Fruit fly (Drosophila melanogaster): ENCODE measurements around the gene CG5355.

Gene CG5355

DNA sequence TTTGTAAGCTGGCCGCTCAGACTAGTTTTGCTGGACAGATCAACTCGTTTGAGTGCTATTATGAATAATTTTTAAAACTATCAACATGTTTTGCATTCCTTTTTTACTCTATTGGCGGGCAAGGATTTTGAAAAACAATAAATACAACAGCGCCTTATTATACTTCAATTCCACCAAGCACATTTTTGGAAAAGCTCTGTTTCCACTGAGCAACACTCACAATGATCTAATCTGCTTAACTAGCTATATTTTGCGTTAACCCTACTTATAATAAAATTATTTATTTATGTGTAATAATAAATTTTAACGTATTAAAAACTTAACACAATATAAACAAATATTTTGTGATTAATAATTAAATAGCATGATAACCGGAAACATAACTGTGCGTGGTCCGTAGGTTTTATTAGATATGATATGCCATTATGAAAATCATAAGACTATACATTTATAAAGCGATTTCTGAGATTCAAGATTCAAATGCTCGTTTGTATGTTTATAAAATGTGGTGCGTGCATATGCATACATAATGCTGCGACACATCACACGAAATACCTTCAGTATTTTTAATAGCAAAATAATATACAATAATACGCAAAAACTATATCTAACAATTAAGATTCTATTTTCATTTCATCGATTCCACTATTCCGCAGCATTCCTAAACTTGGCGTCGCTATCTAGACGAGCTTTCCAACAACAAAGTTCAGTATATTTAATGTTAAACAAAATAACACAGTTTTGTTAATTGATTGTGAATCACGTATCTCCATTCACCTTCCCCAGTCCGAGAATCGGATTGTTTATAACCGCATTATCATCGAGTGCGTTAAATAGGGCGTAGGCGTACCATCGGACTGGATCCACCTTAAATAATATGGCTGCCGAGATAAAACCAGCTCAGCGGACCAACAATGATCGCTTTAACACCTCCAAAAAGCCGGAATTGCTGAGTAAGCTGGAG is 9.7 kb upstream of the CG5355 start, which contains the start of the genes pie and Wdfy2:
pie (minus strand) TSS at position 138 of the 964 bp plus-strand sequence.
Wdfy2 (plus strand) TSS at position 649 of the 964 bp plus-strand sequence.
- TF ChIP-seq CG17801 (GFP tag; optimal IDR thresholded peaks at IDR 0.05; ENCODE audit: partially characterized antibody): no peak

DNA sequence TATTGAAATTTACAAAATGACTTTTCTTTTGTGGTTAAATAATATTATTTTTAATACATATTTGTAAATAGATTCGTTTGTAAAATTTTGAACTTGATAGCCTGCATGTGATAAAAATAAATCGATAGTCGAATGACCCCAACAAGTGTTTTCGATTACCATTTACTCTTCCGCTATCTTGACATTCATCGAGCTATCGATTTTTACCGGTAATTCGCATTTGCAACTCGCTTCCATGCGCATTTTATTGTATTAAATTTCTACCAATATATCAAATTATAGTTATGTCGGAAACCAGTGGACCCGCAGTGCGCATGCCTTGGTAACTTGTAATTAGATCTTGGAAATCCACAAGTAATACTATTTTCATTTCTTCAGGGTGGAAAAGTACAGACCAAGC is 5.7 kb upstream of the CG5355 start, which contains the start of gene RfC3:
RfC3 (plus strand) TSS at position 210 of the 400 bp plus-strand sequence.
- TF ChIP-seq CG17801 (GFP tag; optimal IDR thresholded peaks at IDR 0.05; ENCODE audit: partially characterized antibody): no peak

DNA sequence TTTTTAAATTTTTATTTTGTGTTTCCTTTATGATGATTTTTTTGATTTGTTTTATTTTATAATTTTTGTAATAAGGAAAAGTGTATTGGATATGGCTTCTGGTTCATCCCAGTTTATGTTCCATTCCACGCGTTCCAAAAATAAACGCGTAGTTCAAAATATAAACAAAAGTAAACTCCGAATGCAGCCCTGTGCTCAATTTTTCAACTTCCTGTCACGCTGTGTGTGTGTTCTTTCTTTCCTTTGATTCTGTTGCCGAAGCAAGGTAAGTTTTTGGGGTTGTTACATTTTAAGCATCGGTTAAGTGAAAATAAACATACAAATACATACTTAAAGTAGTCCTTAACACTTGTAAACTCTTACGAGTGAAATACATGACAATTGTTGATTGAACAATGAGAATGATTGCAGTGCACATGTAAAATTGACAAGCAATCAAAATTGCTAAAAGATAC is 5.1 kb downstream of the CG5355 start, which contains the start of the genes Ip259 and RpS27A:
Ip259 (plus strand) TSS at position 231 of the 455 bp plus-strand sequence.
RpS27A (plus strand) TSS at position 231 of the 455 bp plus-strand sequence.
- peak; percentile 83 for TF ChIP-seq CG17801 (GFP tag; optimal IDR thresholded peaks at IDR 0.05; ENCODE audit: partially characterized antibody)

DNA sequence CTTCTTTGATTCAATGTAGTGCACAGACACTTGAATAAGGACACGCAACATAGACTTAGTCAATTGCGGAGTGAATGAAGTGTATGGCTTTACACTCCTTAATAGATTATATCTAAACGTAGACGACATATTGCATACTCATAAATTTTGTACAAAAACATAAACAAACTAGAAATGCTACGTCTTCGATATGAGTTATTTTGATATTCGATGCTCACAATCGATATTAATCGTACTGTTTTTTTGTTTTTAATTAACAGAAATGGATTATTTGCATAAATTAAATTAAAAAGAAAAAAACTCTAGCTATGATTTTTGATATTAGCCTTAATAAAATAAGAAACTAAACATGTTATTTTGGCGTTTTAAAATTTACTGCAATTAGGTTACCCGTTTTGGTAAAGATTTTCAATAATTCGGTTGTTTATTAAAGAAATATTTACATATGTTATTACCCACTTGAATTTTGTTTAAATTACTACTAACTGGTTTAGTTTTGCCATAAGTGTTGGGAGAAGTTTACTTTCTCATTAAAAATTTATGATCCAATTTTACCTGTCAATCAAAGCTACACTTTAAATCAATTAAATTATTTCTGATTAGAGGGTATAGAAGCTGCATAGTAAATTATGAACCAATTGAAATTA is 8.1 kb downstream of the CG5355 start, which contains the start of the genes CG17768, LSm-4 and Ir31a:
CG17768 (minus strand) TSS at position 196 of the 647 bp plus-strand sequence.
LSm-4 (minus strand) TSS at position 196 of the 647 bp plus-strand sequence.
Ir31a (plus strand) TSS at position 558 of the 647 bp plus-strand sequence.
- TF ChIP-seq CG17801 (GFP tag; optimal IDR thresholded peaks at IDR 0.05; ENCODE audit: partially characterized antibody): no peak

DNA sequence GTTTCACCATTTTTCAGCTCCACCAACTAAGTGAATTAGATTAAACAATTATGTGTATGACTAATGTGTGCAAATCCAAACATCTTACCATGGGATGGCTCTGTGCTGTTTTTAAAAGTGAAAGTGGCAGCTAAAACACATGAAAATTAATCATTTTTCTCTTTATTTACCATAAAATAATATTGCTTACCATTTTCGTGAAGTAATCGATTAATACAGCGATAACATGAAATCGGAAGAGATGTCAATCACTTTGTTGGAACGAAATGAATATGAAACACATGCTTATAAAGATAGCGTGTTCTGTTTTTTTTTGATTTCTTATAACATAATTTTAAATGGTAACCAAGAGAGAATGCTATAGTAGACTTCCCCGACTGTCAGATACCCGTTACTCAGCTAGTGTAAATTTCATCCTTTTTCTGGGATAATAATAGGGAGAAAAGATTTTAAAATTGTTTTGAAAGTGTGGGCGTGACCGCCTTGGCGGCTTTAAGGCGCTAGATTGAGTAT is 9.4 kb downstream of the CG5355 start:
- no peak for TF ChIP-seq CG17801 (GFP tag; optimal IDR thresholded peaks at IDR 0.05; ENCODE audit: partially characterized antibody)

DNA sequence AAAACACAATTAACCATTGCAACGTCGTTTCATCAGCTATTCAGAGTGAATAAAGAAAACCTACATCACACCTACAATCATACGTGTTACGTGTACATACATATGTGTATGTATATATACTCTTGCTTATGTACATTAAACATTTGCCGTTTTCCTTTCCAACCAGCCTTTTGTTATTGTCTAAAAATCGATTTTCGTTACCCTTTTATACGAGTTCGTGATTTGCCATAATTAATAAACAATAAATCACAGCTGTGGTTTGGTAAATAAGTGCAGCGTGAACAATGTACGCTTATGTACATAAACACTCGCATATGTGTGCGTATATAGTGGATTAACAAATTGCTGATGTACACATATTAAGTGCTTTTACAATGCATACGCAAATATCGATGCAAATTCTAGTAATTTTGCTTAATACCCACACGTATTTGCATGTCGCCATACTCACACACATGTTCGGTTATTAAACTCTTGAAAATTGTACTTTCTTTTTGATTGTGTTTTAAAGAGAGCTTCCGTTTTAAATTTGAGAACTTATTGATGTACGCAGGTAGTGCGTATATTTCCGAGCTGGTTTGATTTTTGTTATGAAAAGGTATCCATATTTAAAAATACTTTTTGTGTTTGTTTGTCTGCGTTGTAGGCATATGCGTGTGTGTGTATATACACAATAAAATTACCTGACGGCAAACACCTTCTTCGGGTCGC is 16.2 kb downstream of the CG5355 start:
- no peak for TF ChIP-seq CG17801 (GFP tag; optimal IDR thresholded peaks at IDR 0.05; ENCODE audit: partially characterized antibody)

DNA sequence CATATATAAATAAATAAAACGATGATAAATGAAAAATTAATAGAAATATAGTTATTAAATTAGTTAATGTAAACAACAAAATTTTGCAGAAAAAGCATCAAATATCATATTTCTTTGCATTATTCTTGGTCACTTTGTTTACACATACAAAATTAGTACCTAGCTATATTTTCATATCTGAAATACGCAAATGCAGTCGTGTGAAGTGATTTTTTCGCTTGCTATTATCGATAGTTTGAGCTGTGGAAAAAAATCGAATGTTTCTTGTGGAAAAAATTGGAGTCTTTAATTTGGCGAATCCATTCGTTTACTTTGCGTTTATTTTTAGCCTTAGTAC is 16.8 kb downstream of the CG5355 start, which contains the start of gene Cnot4:
Cnot4 (plus strand) TSS at position 229 of the 337 bp plus-strand sequence.
- peak; percentile 4 for TF ChIP-seq CG17801 (GFP tag; optimal IDR thresholded peaks at IDR 0.05; ENCODE audit: partially characterized antibody)

DNA sequence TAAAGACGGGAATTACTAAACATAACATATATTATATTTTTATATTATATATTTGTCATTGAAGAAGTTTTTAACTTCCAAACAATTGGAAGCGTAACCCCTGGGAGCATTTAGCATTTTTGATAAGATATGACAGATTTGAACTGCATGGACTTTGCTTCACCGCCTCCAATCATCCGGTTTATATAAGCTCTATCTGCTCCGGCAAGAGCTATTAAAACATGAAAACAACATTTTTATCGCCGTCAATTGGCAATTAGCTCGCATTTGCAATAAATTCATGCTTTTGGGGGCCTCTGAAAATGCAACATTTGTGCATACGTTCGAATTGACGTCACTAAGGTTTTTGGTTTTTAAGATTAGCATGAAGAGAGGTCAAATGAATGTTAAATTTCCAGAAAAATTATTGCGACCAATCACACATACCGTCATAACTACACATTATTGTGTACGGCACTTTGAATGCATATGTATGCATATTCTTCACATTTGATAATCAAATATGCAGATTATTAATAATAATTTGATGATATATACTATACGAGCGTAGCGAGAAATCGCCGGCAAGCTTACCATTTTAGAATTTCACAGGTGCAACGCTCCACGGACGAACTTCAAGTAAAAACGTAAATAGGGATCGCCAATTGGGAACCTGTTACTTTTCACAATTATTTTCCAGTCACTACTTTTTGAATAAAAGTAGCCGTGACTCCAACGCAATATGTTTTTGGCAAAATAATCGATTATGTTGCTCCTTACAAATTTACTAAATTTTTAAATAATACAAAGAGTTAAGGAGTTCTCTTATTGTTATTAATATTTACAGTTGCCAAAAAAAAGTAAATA is 17.4 kb downstream of the CG5355 start, which contains the start of gene Mdh1:
Mdh1 (minus strand) TSS at position 691 of the 846 bp plus-strand sequence.
- TF ChIP-seq CG17801 (GFP tag; optimal IDR thresholded peaks at IDR 0.05; ENCODE audit: partially characterized antibody): no peak

DNA sequence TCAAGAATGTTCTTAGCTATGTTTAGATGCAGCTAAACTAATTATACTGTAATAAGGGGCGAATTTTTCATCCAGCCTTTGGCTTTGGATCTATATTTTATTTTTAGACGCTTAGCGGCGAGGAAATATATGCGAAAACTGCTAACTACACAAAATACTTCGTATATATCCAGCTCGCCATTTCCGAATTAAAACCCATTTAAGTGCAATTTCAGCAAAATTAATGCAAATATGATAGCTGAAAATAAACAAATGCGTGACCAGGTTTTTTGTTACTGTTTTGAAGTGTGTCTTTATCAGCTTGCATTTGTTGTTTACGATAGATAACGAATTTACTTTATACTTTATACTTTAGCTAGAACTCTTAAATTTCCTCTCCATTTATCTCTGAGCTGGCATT is 18.2 kb downstream of the CG5355 start:
- TF ChIP-seq CG17801 (GFP tag; optimal IDR thresholded peaks at IDR 0.05; ENCODE audit: partially characterized antibody): peak; percentile 8

DNA sequence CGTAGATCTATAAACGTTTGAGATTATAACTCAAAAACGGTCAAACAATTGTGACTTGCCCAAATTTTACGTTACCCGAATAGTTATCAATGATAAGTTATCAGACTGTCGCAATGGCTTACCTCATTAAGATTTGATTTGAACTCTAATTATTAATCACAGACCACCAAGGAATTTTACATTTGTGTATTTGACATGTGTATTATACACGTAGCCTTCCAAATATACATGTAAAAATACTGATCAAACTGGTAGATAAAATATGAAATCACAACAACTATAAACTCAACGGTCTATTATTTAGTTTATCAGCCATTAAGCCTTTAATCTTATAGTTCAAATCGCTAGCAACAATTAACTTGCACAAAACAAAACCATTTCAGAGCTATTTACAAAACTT is 19.8 kb downstream of the CG5355 start:
- TF ChIP-seq CG17801 (GFP tag; optimal IDR thresholded peaks at IDR 0.05; ENCODE audit: partially characterized antibody): no peak

DNA sequence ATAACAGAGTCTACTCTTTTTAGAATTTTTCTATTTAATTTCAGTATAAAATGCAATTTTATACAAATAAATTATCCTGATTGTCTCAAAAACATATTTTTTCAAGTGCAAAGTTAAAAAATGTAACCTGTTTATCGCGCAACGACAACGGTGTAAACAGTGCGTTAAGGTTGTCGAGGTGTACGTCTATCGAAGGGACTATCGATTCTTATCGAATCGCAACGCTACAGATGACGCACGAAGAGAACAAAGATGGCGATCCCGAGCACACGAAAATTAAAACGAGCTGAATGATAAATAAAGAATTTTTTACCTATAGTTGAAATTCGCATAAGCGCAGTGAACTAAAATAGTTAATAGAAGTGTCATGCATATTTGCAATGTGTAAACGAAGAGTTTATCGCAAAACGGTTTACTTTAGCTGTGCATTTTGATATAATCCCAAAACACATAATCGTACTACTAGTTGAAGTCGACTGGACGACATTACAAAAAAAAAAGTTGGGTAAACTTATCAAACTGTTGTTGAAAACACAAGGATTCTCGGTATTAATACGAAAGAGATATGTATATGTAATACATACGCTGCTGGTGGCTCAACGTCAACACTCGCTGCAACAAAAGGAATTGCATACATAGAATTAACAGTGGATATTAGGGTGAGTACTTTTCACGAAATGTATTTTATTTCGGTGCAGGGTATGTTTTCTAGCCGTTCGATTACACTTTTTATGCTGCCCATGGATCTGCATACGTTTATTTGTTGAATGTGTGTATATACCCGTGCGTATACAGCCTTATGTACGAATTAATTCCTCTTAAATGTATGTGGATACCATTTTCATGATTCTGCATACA is 25.2 kb downstream of the CG5355 start, which contains the start of gene da:
da (plus strand) TSS at position 237 of the 858 bp plus-strand sequence.
- TF ChIP-seq CG17801 (GFP tag; optimal IDR thresholded peaks at IDR 0.05; ENCODE audit: partially characterized antibody): peak; percentile 41

DNA sequence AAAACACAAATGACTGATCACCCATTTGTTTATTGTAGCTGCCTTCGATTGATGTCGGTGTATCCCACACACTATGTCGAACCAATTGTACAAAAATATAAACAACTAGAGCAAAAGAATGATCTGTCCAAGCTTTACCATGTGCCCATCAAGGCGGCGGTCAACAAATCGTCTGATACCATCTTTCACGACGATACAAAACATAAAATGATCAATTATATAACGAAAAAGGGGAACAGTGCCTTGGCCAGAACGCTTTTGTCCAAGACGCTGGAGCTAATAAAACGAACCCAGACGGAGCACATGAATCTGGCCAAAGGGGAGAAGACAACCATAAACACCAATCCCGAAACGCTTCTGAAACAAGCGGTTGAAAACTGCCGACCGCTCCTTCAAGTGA is 26.4 kb downstream of the CG5355 start:
- no peak for TF ChIP-seq CG17801 (GFP tag; optimal IDR thresholded peaks at IDR 0.05; ENCODE audit: partially characterized antibody)
